Fruit fly (Drosophila melanogaster) whole organism, prepupa: Measurements from ENCODE around the gene Eig71Ed.

Experiments used
- Ets96B ChIP-seq: fragments of 200-800 bp; optimal IDR thresholded peaks from 2 replicates; lab custom pipeline; 2019; ENCODE audit warnings: missing biosample characterization, mild to moderate bottlenecking, missing genetic modification characterization, moderate library complexity
- Hr39 ChIP-seq: fragments of 200-800 bp; sonication (Bioruptor generic); optimal IDR thresholded peaks from 2 replicates; lab custom pipeline; 2016; ENCODE audit warnings: missing biosample characterization, missing genetic modification characterization
- OdsH ChIP-seq: fragments of 200-800 bp; sonication (Bioruptor generic); optimal IDR thresholded peaks from 3 replicates; lab custom pipeline; 2016; ENCODE audit warnings: missing biosample characterization, missing genetic modification characterization
- Sox102F ChIP-seq: fragments of 200-800 bp; sonication (Bioruptor generic); optimal IDR thresholded peaks from 2 replicates; lab custom pipeline; 2016; ENCODE audit warnings: missing biosample characterization, mild to moderate bottlenecking, missing genetic modification characterization
- fd85E ChIP-seq: fragments of 200-800 bp; sonication (Bioruptor generic); optimal IDR thresholded peaks from 3 replicates; lab custom pipeline; 2016; ENCODE audit warnings: missing biosample characterization, missing genetic modification characterization
- net ChIP-seq: fragments of 200-800 bp; sonication (Bioruptor generic); optimal IDR thresholded peaks from 3 replicates; lab custom pipeline; 2016; ENCODE audit warnings: missing biosample characterization, missing genetic modification characterization
- salr ChIP-seq, 2 experiments: fragments of 200-800 bp; sonication (Bioruptor generic); optimal IDR thresholded peaks; 3 replicates each; lab custom pipeline; 2016 to 2018; ENCODE audit warnings: missing biosample characterization in 2 of 2, missing genetic modification characterization in 2 of 2, mild to moderate bottlenecking in 1 of 2
- ss ChIP-seq, 2 experiments: fragments of 200-800 bp; sonication (Bioruptor generic); optimal IDR thresholded peaks; 2 replicates in 1 of 2; 3 replicates in 1 of 2; lab custom pipeline; 2017 to 2018; ENCODE audit warnings: mild to moderate bottlenecking in 2 of 2, missing biosample characterization in 2 of 2, missing genetic modification characterization in 2 of 2, moderate library complexity in 1 of 2

- no peak for TF ChIP-seq Ets96B (tag; lab: Kevin White, UChicago)
- no peak for TF ChIP-seq net (GFP tag; lab: Kevin White, UChicago)
- TF ChIP-seq Hr39 (GFP tag; lab: Kevin White, UChicago) = no peak
- no peak for TF ChIP-seq fd85E (GFP tag; lab: Kevin White, UChicago)
- TF ChIP-seq Sox102F (GFP tag; lab: Kevin White, UChicago) = peak; percentile 33
- peak in 1 of 2 experiments; percentile 15 for TF ChIP-seq ss (GFP tag; optimal IDR thresholded peaks at IDR 0.05; lab: Kevin White, UChicago)
- TF ChIP-seq OdsH (GFP tag; lab: Kevin White, UChicago) = no peak
- TF ChIP-seq salr (GFP tag; optimal IDR thresholded peaks at IDR 0.05; lab: Kevin White, UChicago) = no peak
Measured at dm6 chr3L:15699626-15700337, 47.4 kb downstream of the Eig71Ed start, which contains the start of gene comm2.
